Fruit fly (Drosophila melanogaster): ENCODE results near the gene p38c.

dm6 chr3R:24108902-24109389 lies 41.1 kb downstream of the p38c start, which contains the start of the genes eIF4EHP and CG18428:
- TF ChIP-seq h (optimal IDR thresholded peaks at IDR 0.05) (no peak), ttk (optimal IDR thresholded peaks at IDR 0.05) (no peak), Sin3A (optimal IDR thresholded peaks at IDR 0.05) (no peak), insv (optimal IDR thresholded peaks at IDR 0.05) (no peak), Myc (optimal IDR thresholded peaks at IDR 0.05) (no peak), psq (optimal IDR thresholded peaks at IDR 0.05) (no peak)
